Fruit fly (Drosophila melanogaster) whole organism: ENCODE results near the gene FoxK.

Experiments used
- CG8478 ChIP-seq: fragments of >200 bp; optimal IDR thresholded peaks from 2 replicates; lab custom pipeline; 2018; ENCODE audit warnings: inconsistent platforms
- Dll ChIP-seq: fragments of >200 bp; optimal IDR thresholded peaks from 2 replicates; lab custom pipeline; 2017
- EcR ChIP-seq, 2 experiments: fragments of >200 bp; optimal IDR thresholded peaks; 2 replicates each; lab custom pipeline; 2017; ENCODE audit warnings: missing biosample characterization in 2 of 2, missing genetic modification characterization in 2 of 2, missing genetic modification reagents in 2 of 2
- pan ChIP-seq: fragments of >200 bp; optimal IDR thresholded peaks from 2 replicates; lab custom pipeline; 2017
- psq ChIP-seq: fragments of >200 bp; optimal IDR thresholded peaks from 2 replicates; lab custom pipeline; 2017

- TF ChIP-seq Dll (lab: Kevin White, UChicago): no peak
- no peak for TF ChIP-seq CG8478 (lab: Kevin White, UChicago)
- no peak for TF ChIP-seq psq (lab: Kevin White, UChicago)
- no peak for TF ChIP-seq pan
- TF ChIP-seq EcR (GFP tag; optimal IDR thresholded peaks at IDR 0.05; lab: Kevin White, UChicago): no peak
Observed at dm6 chr3L:11092610-11092961, 28.0 kb downstream of the FoxK start.
